Worm (Caenorhabditis elegans): ENCODE data around the gene T19C3.2.
A peak's percentile ranks its signal among the peaks of the same experiment; 100 is the strongest.

Gene T19C3.2

DNA sequence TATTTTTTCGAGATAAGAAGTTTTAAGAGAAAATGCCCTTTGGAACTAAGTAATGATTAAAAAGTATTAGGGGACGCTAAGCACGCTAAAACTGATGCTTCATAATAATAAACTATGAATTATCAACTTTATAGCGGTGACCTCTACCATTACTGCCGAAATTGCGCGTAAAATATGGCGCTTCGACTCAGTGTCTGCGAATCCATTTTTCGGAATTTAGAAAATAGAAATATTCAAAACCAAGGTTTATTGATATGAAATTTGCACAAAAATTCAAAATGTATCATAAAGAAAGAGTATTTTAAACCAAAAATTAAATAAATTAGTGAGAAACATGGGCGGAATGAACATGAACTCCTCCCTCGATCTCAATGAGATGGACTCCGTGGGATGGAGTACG, 18.1 kb downstream of the T19C3.2 start (continued):
- no peak for TF ChIP-seq snpc-3.4 (tag; optimal IDR thresholded peaks at IDR 0.05)
- TF ChIP-seq Y79H2A.3 (GFP tag; conservative IDR thresholded peaks at IDR 0.05): no peak
- TF ChIP-seq madf-6 (GFP tag; IDR thresholded peaks at IDR 0.05): no peak
- no peak for TF ChIP-seq ceh-27 (GFP tag; optimal IDR thresholded peaks at IDR 0.05)
- TF ChIP-seq C06A6.2 (GFP tag; conservative IDR thresholded peaks at IDR 0.05): no peak
- TF ChIP-seq ZK185.1 (tag; optimal IDR thresholded peaks at IDR 0.05; ENCODE audit: poor library complexity, severe bottlenecking): peak; percentile 42
- no peak for TF ChIP-seq hmg-20 (GFP tag; IDR thresholded peaks at IDR 0.05)
- no peak for TF ChIP-seq egl-18 (GFP tag; IDR thresholded peaks at IDR 0.05)
- TF ChIP-seq hlh-12 (tag; optimal IDR thresholded peaks at IDR 0.05): no peak
- TF ChIP-seq attf-3 (GFP tag; conservative IDR thresholded peaks at IDR 0.05): no peak
- no peak for TF ChIP-seq lin-40 (tag; optimal IDR thresholded peaks at IDR 0.05)
- TF ChIP-seq ama-1 (optimal IDR thresholded peaks at IDR 0.05): no peak
- TF ChIP-seq ama-1 (GFP tag; optimal IDR thresholded peaks at IDR 0.05): no peak
- TF ChIP-seq ccch-3 (GFP tag; optimal IDR thresholded peaks at IDR 0.05): no peak
- no peak for TF ChIP-seq chd-7 (tag; optimal IDR thresholded peaks at IDR 0.05)
- no peak for TF ChIP-seq F49E8.2 (tag; optimal IDR thresholded peaks at IDR 0.05; ENCODE audit: insufficient read depth)
- TF ChIP-seq Y53G8AR.9 (GFP tag; conservative IDR thresholded peaks at IDR 0.05): 0 out of 2 replicates have a peak, but pooled peaks have one; percentile 40
- no peak for TF ChIP-seq ceh-40 (GFP tag; IDR thresholded peaks at IDR 0.05)
- TF ChIP-seq hsf-1 (GFP tag; IDR thresholded peaks at IDR 0.05): no peak
- TF ChIP-seq athp-1 (tag; optimal IDR thresholded peaks at IDR 0.05): no peak
- TF ChIP-seq zfh-2 (GFP tag; conservative IDR thresholded peaks at IDR 0.05): no peak
- peak; percentile 18 for TF ChIP-seq nhr-80 (tag; optimal IDR thresholded peaks at IDR 0.05)
- no peak for TF ChIP-seq aptf-3 (GFP tag; IDR thresholded peaks at IDR 0.05)
- TF ChIP-seq hmg-1.2 (GFP tag; IDR thresholded peaks at IDR 0.05): no peak
- no peak for TF ChIP-seq pha-4 (tag; optimal IDR thresholded peaks at IDR 0.05)
- no peak for TF ChIP-seq aptf-2 (GFP tag; conservative IDR thresholded peaks at IDR 0.05)
- no peak for TF ChIP-seq sptf-2 (GFP tag; optimal IDR thresholded peaks at IDR 0.05)
- TF ChIP-seq nfya-1 (tag; optimal IDR thresholded peaks at IDR 0.05; ENCODE audit: borderline replicate concordance, insufficient read depth): no peak
- no peak for TF ChIP-seq atf-7 (tag; optimal IDR thresholded peaks at IDR 0.05)

DNA sequence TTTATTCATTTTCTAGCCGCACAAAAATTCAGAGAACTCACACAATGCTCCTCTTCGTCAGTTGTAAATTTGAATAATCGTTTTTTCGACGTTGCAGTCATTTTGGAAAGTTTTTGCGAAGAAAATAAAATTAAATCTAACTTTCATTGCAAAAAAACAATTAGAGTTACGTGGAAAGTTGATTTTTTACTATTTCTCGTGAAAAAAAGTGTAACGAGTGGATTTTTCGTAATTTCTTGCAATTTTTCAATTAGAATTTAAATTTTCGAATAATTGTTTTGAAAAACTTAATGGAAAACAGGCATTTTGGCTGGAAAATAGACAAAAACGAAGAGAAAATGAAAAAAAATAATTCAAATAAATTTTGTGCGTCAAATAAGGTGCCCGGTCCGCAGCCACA, 18.7 kb downstream of the T19C3.2 start, which contains the start of gene Y55B1AR.2:
Y55B1AR.2 (minus strand) TSS at position 101 of the 400 bp plus-strand sequence.
- TF ChIP-seq ztf-22 (GFP tag; optimal IDR thresholded peaks at IDR 0.05): no peak
- TF ChIP-seq snpc-4 (GFP tag; optimal IDR thresholded peaks at IDR 0.05): no peak
- no peak for TF ChIP-seq snpc-4 (tag; optimal IDR thresholded peaks at IDR 0.05)
- TF ChIP-seq lin-40 (tag; optimal IDR thresholded peaks at IDR 0.05): no peak
- no peak for TF ChIP-seq ztf-26 (tag; optimal IDR thresholded peaks at IDR 0.05)
- TF ChIP-seq ztf-25 (GFP tag; IDR thresholded peaks at IDR 0.05): no peak
- TF ChIP-seq B0261.1 (tag; optimal IDR thresholded peaks at IDR 0.05): no peak

DNA sequence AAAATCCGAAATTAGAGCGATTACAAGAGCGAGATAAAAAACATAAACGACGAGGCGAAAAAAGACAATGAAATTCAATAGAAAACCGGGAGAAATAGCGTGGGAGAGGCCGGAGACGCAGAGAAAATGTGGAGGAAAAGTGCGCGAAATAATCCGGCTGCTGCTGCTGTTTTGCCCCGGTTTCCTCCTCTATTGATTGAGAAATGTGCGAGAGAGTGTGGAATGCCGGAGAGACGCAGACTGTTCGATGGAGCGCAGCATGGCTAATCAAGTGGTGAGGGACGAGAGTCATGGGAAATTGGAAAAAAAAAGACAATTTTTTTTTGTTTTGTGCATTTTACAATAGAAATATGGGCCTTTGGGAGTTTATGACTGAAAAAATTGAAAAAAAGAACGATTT, 19.2 kb downstream of the T19C3.2 start:
- TF ChIP-seq aptf-2 (GFP tag; conservative IDR thresholded peaks at IDR 0.05): no peak
- no peak for TF ChIP-seq cebp-1 (GFP tag; IDR thresholded peaks at IDR 0.05)
- TF ChIP-seq cebp-1 (tag; optimal IDR thresholded peaks at IDR 0.05): peak; percentile 60
- TF ChIP-seq lsy-27 (tag; optimal IDR thresholded peaks at IDR 0.05; ENCODE audit: borderline replicate concordance, insufficient read depth): no peak
- TF ChIP-seq ztf-28 (GFP tag; IDR thresholded peaks at IDR 0.05): no peak
- no peak for TF ChIP-seq C06A6.2 (GFP tag; conservative IDR thresholded peaks at IDR 0.05)
- TF ChIP-seq cebp-2 (GFP tag; IDR thresholded peaks at IDR 0.05): no peak
- peak; percentile 96 for TF ChIP-seq hmg-1.2 (GFP tag; IDR thresholded peaks at IDR 0.05)
- TF ChIP-seq efl-1 (GFP tag; optimal IDR thresholded peaks at IDR 0.05): peak; percentile 22
- peak; percentile 35 for TF ChIP-seq ceh-27 (GFP tag; optimal IDR thresholded peaks at IDR 0.05)
- peak; percentile 25 for TF ChIP-seq K12H6.12 (tag; optimal IDR thresholded peaks at IDR 0.05)
- 0 out of 2 replicates have a peak, but pooled peaks have one; percentile 6 for TF ChIP-seq rcor-1 (GFP tag; IDR thresholded peaks at IDR 0.05)
- 0 out of 2 replicates have a peak, but pooled peaks have one; percentile 9 for TF ChIP-seq madf-3 (GFP tag; IDR thresholded peaks at IDR 0.05)
- TF ChIP-seq bed-2 (GFP tag; IDR thresholded peaks at IDR 0.05): no peak
- TF ChIP-seq F57A8.1 (GFP tag; optimal IDR thresholded peaks at IDR 0.05): no peak
- TF ChIP-seq egrh-3 (GFP tag; IDR thresholded peaks at IDR 0.05): 0 out of 2 replicates have a peak, but pooled peaks have one; percentile 14
- TF ChIP-seq zfh-2 (GFP tag; conservative IDR thresholded peaks at IDR 0.05): peak; percentile 93
- 0 out of 2 replicates have a peak, but pooled peaks have one; percentile 22 for TF ChIP-seq Y53G8AR.9 (GFP tag; conservative IDR thresholded peaks at IDR 0.05)
- no peak for TF ChIP-seq madf-6 (GFP tag; IDR thresholded peaks at IDR 0.05)
